Fruit fly (Drosophila melanogaster) whole organism, adult: ENCODE results near the gene CG13994.
A peak's percentile ranks its signal among the peaks of the same experiment; 100 is the strongest.

Experiments
- CG11617 ChIP-seq: fragments of 200-800 bp; sonication (Bioruptor generic); optimal IDR thresholded peaks from 2 replicates; lab custom pipeline; 2017; ENCODE audit warnings: mild to moderate bottlenecking, missing biosample characterization, missing genetic modification reagents, missing genetic modification characterization
- CG7101 ChIP-seq: fragments of 200-800 bp; sonication (Bioruptor generic); optimal IDR thresholded peaks from 2 replicates; lab custom pipeline; 2018; ENCODE audit warnings: missing biosample characterization, mild to moderate bottlenecking, missing genetic modification characterization, moderate library complexity
- Clk ChIP-seq: fragments of 200-800 bp; sonication (Bioruptor generic); optimal IDR thresholded peaks from 2 replicates; lab custom pipeline; 2017; ENCODE audit warnings: missing biosample characterization, missing genetic modification characterization
- Hr96 ChIP-seq: fragments of 200-800 bp; sonication (Bioruptor generic); optimal IDR thresholded peaks from 2 replicates; lab custom pipeline; 2016; ENCODE audit warnings: missing biosample characterization, missing genetic modification characterization
- Mnt ChIP-seq: fragments of 200-800 bp; sonication (Bioruptor generic); optimal IDR thresholded peaks from 2 replicates; lab custom pipeline; 2016; ENCODE audit warnings: missing biosample characterization, mild to moderate bottlenecking, missing genetic modification characterization
- cnc ChIP-seq, 2 experiments: fragments of >200 bp; optimal IDR thresholded peaks; 2 replicates each; lab custom pipeline; 2017
- kay ChIP-seq: fragments of 200-800 bp; sonication (Bioruptor generic); peaks from one replicate; lab custom pipeline; 2016; ENCODE audit warnings: missing biosample characterization, missing genetic modification characterization, borderline replicate concordance
- ovo ChIP-seq: fragments of 200-800 bp; sonication (Bioruptor generic); optimal IDR thresholded peaks from 2 replicates; lab custom pipeline; 2016; ENCODE audit warnings: missing biosample characterization, missing genetic modification characterization
- pad ChIP-seq: fragments of 200-800 bp; sonication (Bioruptor generic); optimal IDR thresholded peaks from 3 replicates; lab custom pipeline; 2017; ENCODE audit warnings: missing biosample characterization, missing genetic modification characterization, mild to moderate bottlenecking, moderate library complexity, missing genetic modification reagents
- toe ChIP-seq: fragments of 200-800 bp; sonication (Bioruptor generic); optimal IDR thresholded peaks from 2 replicates; lab custom pipeline; 2016; ENCODE audit warnings: missing biosample characterization, missing genetic modification characterization

- peak; percentile 6 for TF ChIP-seq Mnt (GFP tag; lab: Kevin White, UChicago)
- peak; percentile 5 for TF ChIP-seq CG7101 (tag; lab: Kevin White, UChicago)
- TF ChIP-seq toe (GFP tag; lab: Kevin White, UChicago): no peak
- TF ChIP-seq cnc (optimal IDR thresholded peaks at IDR 0.05; lab: Kevin White, UChicago): peak; percentile 64 to 95
- TF ChIP-seq pad (GFP tag; lab: Kevin White, UChicago): no peak
- TF ChIP-seq CG11617: no peak
- TF ChIP-seq Clk: no peak
- no peak for TF ChIP-seq kay (GFP tag; lab: Kevin White, UChicago)
- TF ChIP-seq Hr96 (GFP tag; lab: Kevin White, UChicago): no peak
- TF ChIP-seq ovo: no peak
Measured at dm6 chr2L:6082157-6082645, 19.4 kb downstream of the CG13994 start, which contains the start of gene Kr-h1.
